Fruit fly (Drosophila melanogaster) whole organism, embryonic: ENCODE measurements around the gene Acsx3.

Experiments
- Atf3 ChIP-seq: fragments of 200-800 bp; sonication (Bioruptor generic); optimal IDR thresholded peaks from 3 replicates; lab custom pipeline; 2016; ENCODE audit warnings: missing biosample characterization, missing genetic modification characterization
- CG10274 ChIP-seq: fragments of 200-800 bp; sonication (Bioruptor generic); optimal IDR thresholded peaks from 3 replicates; lab custom pipeline; 2017; ENCODE audit warnings: missing biosample characterization, mild to moderate bottlenecking, missing genetic modification characterization
- CG11504 ChIP-seq: fragments of 200-800 bp; sonication (Bioruptor generic); optimal IDR thresholded peaks from 3 replicates; lab custom pipeline; 2019; ENCODE audit warnings: missing biosample characterization, mild to moderate bottlenecking, missing genetic modification characterization, moderate library complexity
- CG12104 ChIP-seq: fragments of 200-800 bp; sonication (Bioruptor generic); optimal IDR thresholded peaks from 3 replicates; lab custom pipeline; 2016; ENCODE audit warnings: missing biosample characterization, missing genetic modification characterization
- CG12659 ChIP-seq: fragments of 200-800 bp; sonication (Bioruptor generic); optimal IDR thresholded peaks from 3 replicates; lab custom pipeline; 2017; ENCODE audit warnings: mild to moderate bottlenecking, missing biosample characterization, missing genetic modification reagents, missing genetic modification characterization
- CG13123 ChIP-seq: fragments of 200-800 bp; sonication (Bioruptor generic); optimal IDR thresholded peaks from 2 replicates; lab custom pipeline; 2016; ENCODE audit warnings: missing biosample characterization, missing genetic modification characterization
- CG15479 ChIP-seq: fragments of 200-800 bp; sonication (Bioruptor generic); optimal IDR thresholded peaks from 3 replicates; lab custom pipeline; 2019; ENCODE audit warnings: missing biosample characterization, mild to moderate bottlenecking, missing genetic modification characterization, moderate library complexity
- CG16813 ChIP-seq: fragments of 200-800 bp; sonication (Bioruptor generic); IDR thresholded peaks from 3 replicates; pipeline ENCODE4 v1.3.6; 2022; ENCODE audit warnings: missing biosample characterization, missing genetic modification characterization; ENCODE audit not compliant: partially characterized antibody
- CG16863 ChIP-seq: fragments of 200-800 bp; sonication (Bioruptor generic); optimal IDR thresholded peaks from 3 replicates; lab custom pipeline; 2016; ENCODE audit warnings: missing biosample characterization, missing genetic modification characterization
- CG2199 ChIP-seq: fragments of 200-800 bp; sonication (Bioruptor generic); IDR thresholded peaks from 3 replicates; pipeline ENCODE4 v1.3.6; 2022; ENCODE audit warnings: missing biosample characterization, missing genetic modification characterization
- CG30431 ChIP-seq: fragments of 200-800 bp; sonication (Bioruptor generic); optimal IDR thresholded peaks from 2 replicates; lab custom pipeline; 2017; ENCODE audit warnings: missing biosample characterization, missing genetic modification characterization
- CG31441 ChIP-seq: fragments of 200-800 bp; sonication (Bioruptor generic); IDR thresholded peaks from 2 replicates; pipeline ENCODE4 v1.3.6; 2022; ENCODE audit warnings: missing biosample characterization, missing genetic modification characterization
- CG4424 ChIP-seq: fragments of 200-800 bp; sonication (Bioruptor generic); optimal IDR thresholded peaks from 3 replicates; lab custom pipeline; 2016; ENCODE audit warnings: missing biosample characterization, missing genetic modification characterization
- CG5953 ChIP-seq: fragments of 200-800 bp; sonication (Bioruptor generic); IDR thresholded peaks from 2 replicates; pipeline ENCODE4 v1.3.6; 2022; ENCODE audit warnings: missing biosample characterization, missing genetic modification characterization
- CG7372 ChIP-seq: fragments of 200-800 bp; sonication (Bioruptor generic); IDR thresholded peaks from 2 replicates; pipeline ENCODE4 v1.3.6; 2022; ENCODE audit warnings: missing biosample characterization, missing genetic modification characterization
- CG8478 ChIP-seq: fragments of >200 bp; optimal IDR thresholded peaks from 2 replicates; lab custom pipeline; 2018
- CTCF ChIP-seq: fragments of 200-800 bp; sonication (Bioruptor generic); optimal IDR thresholded peaks from 2 replicates; lab custom pipeline; 2017; ENCODE audit warnings: missing biosample characterization, mild to moderate bottlenecking, missing genetic modification characterization, moderate library complexity
- CoRest ChIP-seq: fragments of 200-800 bp; sonication (Bioruptor generic); optimal IDR thresholded peaks from 3 replicates; lab custom pipeline; 2018; ENCODE audit warnings: missing biosample characterization, mild to moderate bottlenecking, missing genetic modification characterization, moderate library complexity
- D ChIP-seq, 2 experiments: fragments of 200-800 bp in 1 of 2; fragments of >200 bp in 1 of 2; sonication (Bioruptor generic) in 1 of 2; optimal IDR thresholded peaks; 2 replicates in 1 of 2; 3 replicates in 1 of 2; lab custom pipeline; 2017; ENCODE audit warnings: mild to moderate bottlenecking in 1 of 2, missing biosample characterization in 1 of 2, missing genetic modification characterization in 1 of 2, missing genetic modification reagents in 1 of 2
- D19A ChIP-seq: fragments of 200-800 bp; optimal IDR thresholded peaks from 3 replicates; lab custom pipeline; 2019; ENCODE audit warnings: missing biosample characterization, mild to moderate bottlenecking, missing genetic modification characterization, moderate library complexity
- Fer2 ChIP-seq: fragments of 200-800 bp; sonication (Bioruptor generic); optimal IDR thresholded peaks from 2 replicates; lab custom pipeline; 2018; ENCODE audit warnings: missing biosample characterization, mild to moderate bottlenecking, missing genetic modification characterization, moderate library complexity
- HmgD ChIP-seq: fragments of 200-800 bp; sonication (Bioruptor generic); optimal IDR thresholded peaks from 3 replicates; lab custom pipeline; 2016; ENCODE audit warnings: missing biosample characterization, missing genetic modification characterization
- Hr3 ChIP-seq: fragments of 200-800 bp; sonication (Bioruptor generic); optimal IDR thresholded peaks from 3 replicates; lab custom pipeline; 2016; ENCODE audit warnings: missing biosample characterization, missing genetic modification characterization
- Kr ChIP-seq: fragments of 200-800 bp; sonication (Bioruptor generic); optimal IDR thresholded peaks from 2 replicates; lab custom pipeline; 2017; ENCODE audit warnings: missing biosample characterization, mild to moderate bottlenecking, missing genetic modification characterization
- Optix ChIP-seq: fragments of 200-800 bp; sonication (Bioruptor generic); IDR thresholded peaks from 3 replicates; pipeline ENCODE4 v1.3.6; 2022; ENCODE audit warnings: missing biosample characterization, missing genetic modification characterization
- Sry-δ ChIP-seq: fragments of 200-800 bp; sonication (Bioruptor generic); optimal IDR thresholded peaks from 2 replicates; lab custom pipeline; 2016; ENCODE audit warnings: missing biosample characterization, missing genetic modification characterization
- TFAM ChIP-seq: fragments of 200-800 bp; sonication (Bioruptor generic); optimal IDR thresholded peaks from 2 replicates; lab custom pipeline; 2017; ENCODE audit warnings: missing biosample characterization, missing genetic modification characterization, inconsistent platforms
- Usf ChIP-seq: fragments of 200-800 bp; sonication (Bioruptor generic); optimal IDR thresholded peaks from 2 replicates; lab custom pipeline; 2017; ENCODE audit warnings: missing genotype, missing biosample characterization, missing genetic modification characterization
- ato ChIP-seq: fragments of 200-800 bp; sonication (Bioruptor generic); IDR thresholded peaks from 2 replicates; pipeline ENCODE4 v1.3.6; 2022; ENCODE audit warnings: missing biosample characterization, missing genetic modification characterization; ENCODE audit not compliant: partially characterized antibody
- cad ChIP-seq: fragments of >200 bp; optimal IDR thresholded peaks from 2 replicates; lab custom pipeline; 2017; ENCODE audit warnings: missing biosample characterization, missing genetic modification characterization
- cato ChIP-seq: fragments of 200-800 bp; sonication (Bioruptor generic); optimal IDR thresholded peaks from 2 replicates; lab custom pipeline; 2016; ENCODE audit warnings: missing biosample characterization, missing genetic modification characterization, borderline replicate concordance
- cg ChIP-seq: fragments of 200-800 bp; sonication (Bioruptor generic); optimal IDR thresholded peaks from 3 replicates; lab custom pipeline; 2019; ENCODE audit warnings: missing biosample characterization, mild to moderate bottlenecking, missing genetic modification characterization, moderate library complexity
- chm ChIP-seq: fragments of 200-800 bp; sonication (Bioruptor generic); IDR thresholded peaks from 2 replicates; pipeline ENCODE4 v1.3.6; 2022; ENCODE audit warnings: missing biosample characterization, missing genetic modification characterization
- crp ChIP-seq, 2 experiments: fragments of 200-800 bp; sonication (Bioruptor generic); optimal IDR thresholded peaks; 2 replicates in 1 of 2; 3 replicates in 1 of 2; lab custom pipeline; 2017; ENCODE audit warnings: missing biosample characterization in 2 of 2, missing genetic modification characterization in 2 of 2, mild to moderate bottlenecking in 1 of 2, moderate library complexity in 1 of 2
- grn ChIP-seq: fragments of 200-800 bp; sonication (Bioruptor generic); optimal IDR thresholded peaks from 3 replicates; lab custom pipeline; 2017; ENCODE audit warnings: missing biosample characterization, missing genetic modification characterization
- ken ChIP-seq: fragments of 200-800 bp; sonication (Bioruptor generic); IDR thresholded peaks from 3 replicates; pipeline ENCODE4 v1.3.6; 2022; ENCODE audit warnings: missing biosample characterization, missing genetic modification characterization
- kni ChIP-seq: fragments of 200-800 bp; sonication (Bioruptor generic); optimal IDR thresholded peaks from 3 replicates; lab custom pipeline; 2017; ENCODE audit warnings: mild to moderate bottlenecking, missing biosample characterization, missing genetic modification reagents, missing genetic modification characterization
- nau ChIP-seq: fragments of 200-800 bp; sonication (Bioruptor generic); optimal IDR thresholded peaks from 3 replicates; lab custom pipeline; 2017; ENCODE audit warnings: missing biosample characterization, mild to moderate bottlenecking, missing genetic modification characterization, missing genetic modification reagents
- odd ChIP-seq: fragments of 200-800 bp; sonication (Bioruptor generic); optimal IDR thresholded peaks from 2 replicates; lab custom pipeline; 2017; ENCODE audit warnings: missing biosample characterization, mild to moderate bottlenecking, missing genetic modification characterization
- peb ChIP-seq: fragments of 200-800 bp; sonication (Bioruptor generic); IDR thresholded peaks from 2 replicates; pipeline ENCODE4 v1.3.6; 2022; ENCODE audit warnings: missing biosample characterization, missing genetic modification characterization
- pita ChIP-seq: fragments of 200-800 bp; sonication (Bioruptor generic); optimal IDR thresholded peaks from 2 replicates; lab custom pipeline; 2017; ENCODE audit warnings: missing biosample characterization, mild to moderate bottlenecking, missing genetic modification characterization
- pros ChIP-seq: fragments of 200-800 bp; sonication (Bioruptor generic); optimal IDR thresholded peaks from 3 replicates; lab custom pipeline; 2019; ENCODE audit warnings: missing biosample characterization, mild to moderate bottlenecking, missing genetic modification characterization, moderate library complexity
- slbo ChIP-seq: fragments of 200-800 bp; sonication (Bioruptor generic); IDR thresholded peaks from 2 replicates; pipeline ENCODE4 v1.3.6; 2022; ENCODE audit warnings: missing biosample characterization, missing genetic modification characterization
- tll ChIP-seq, 2 experiments: fragments of 200-800 bp in 1 of 2; fragments of >200 bp in 1 of 2; sonication (Bioruptor generic) in 1 of 2; optimal IDR thresholded peaks; 2 replicates each; lab custom pipeline; 2017 to 2019; ENCODE audit warnings: missing biosample characterization in 2 of 2, missing genetic modification characterization in 2 of 2, mild to moderate bottlenecking in 1 of 2, moderate library complexity in 1 of 2
- twi ChIP-seq: fragments of 200-800 bp; optimal IDR thresholded peaks from 2 replicates; lab custom pipeline; 2019; ENCODE audit warnings: missing biosample characterization, mild to moderate bottlenecking, missing genetic modification characterization, moderate library complexity
- wdn ChIP-seq: fragments of 200-800 bp; sonication (Bioruptor generic); IDR thresholded peaks from 2 replicates; pipeline ENCODE4 v1.3.6; 2022; ENCODE audit warnings: missing biosample characterization, missing genetic modification characterization
- wek ChIP-seq: fragments of 200-800 bp; sonication (Bioruptor generic); optimal IDR thresholded peaks from 3 replicates; lab custom pipeline; 2018; ENCODE audit warnings: missing biosample characterization, mild to moderate bottlenecking, missing genetic modification characterization, moderate library complexity
- z ChIP-seq: fragments of 200-800 bp; sonication (Bioruptor generic); IDR thresholded peaks from 3 replicates; pipeline ENCODE4 v1.3.6; 2022; ENCODE audit warnings: missing biosample characterization, missing genetic modification characterization
- zen ChIP-seq: fragments of 200-800 bp; sonication (Bioruptor generic); optimal IDR thresholded peaks from 3 replicates; lab custom pipeline; 2018; ENCODE audit warnings: missing biosample characterization, mild to moderate bottlenecking, missing genetic modification characterization, moderate library complexity

Acsx3 gene

DNA sequence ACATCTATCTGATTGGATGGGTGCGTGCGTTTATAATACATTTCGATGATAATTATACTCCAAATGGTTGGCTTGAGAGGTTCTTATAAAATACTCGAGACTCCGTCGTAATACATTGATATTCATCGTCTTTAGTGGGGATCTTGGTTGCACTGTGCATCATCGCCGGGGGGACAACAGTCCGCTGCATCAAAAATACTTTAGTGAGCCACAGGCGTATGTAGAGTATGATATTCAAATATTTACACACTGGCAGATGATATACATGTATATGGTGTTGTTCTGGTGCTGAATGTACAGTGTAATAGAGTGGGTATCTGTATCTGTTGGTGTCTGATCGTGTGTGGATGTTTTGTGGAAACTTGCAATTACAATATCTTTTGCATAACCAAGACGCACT is 14.3 kb downstream of the Acsx3 start (continued):
- TF ChIP-seq Hr3 (GFP tag; lab: Kevin White, UChicago) (no peak), CG31441 (no peak), CG5953 (no peak), wek (GFP tag; lab: Kevin White, UChicago) (no peak), CG7372 (no peak), CG8478 (lab: Kevin White, UChicago) (no peak), D19A (tag; lab: Kevin White, UChicago) (peak; percentile 11), chm (GFP tag; lab: Robert Waterston, UW) (no peak), D (optimal IDR thresholded peaks at IDR 0.05; lab: Kevin White, UChicago) (no peak), D (GFP tag; optimal IDR thresholded peaks at IDR 0.05; lab: Kevin White, UChicago) (no peak), CG2199 (GFP tag; lab: Robert Waterston, UW) (peak; percentile 96), cg (GFP tag; lab: Kevin White, UChicago) (peak; percentile 7), CG13123 (GFP tag; lab: Kevin White, UChicago) (no peak), CG16813 (GFP tag; lab: Robert Waterston, UW) (no peak), CoRest (no peak)
- TF ChIP-seq, all 482 proteins: peak for 8

- no peak for TF ChIP-seq pita (GFP tag; lab: Kevin White, UChicago)
- no peak for TF ChIP-seq CG12104 (GFP tag; lab: Kevin White, UChicago)
- no peak for TF ChIP-seq peb (GFP tag; lab: Robert Waterston, UW)
- TF ChIP-seq CTCF (GFP tag; lab: Kevin White, UChicago) = no peak
- peak; percentile 97 for TF ChIP-seq CG4424 (GFP tag; lab: Kevin White, UChicago)
- peak; percentile 26 for TF ChIP-seq CG8478 (lab: Kevin White, UChicago)
These were observed 15.8 kb downstream of the Acsx3 start for dm6 chr3R:19796835-19797234.

DNA sequence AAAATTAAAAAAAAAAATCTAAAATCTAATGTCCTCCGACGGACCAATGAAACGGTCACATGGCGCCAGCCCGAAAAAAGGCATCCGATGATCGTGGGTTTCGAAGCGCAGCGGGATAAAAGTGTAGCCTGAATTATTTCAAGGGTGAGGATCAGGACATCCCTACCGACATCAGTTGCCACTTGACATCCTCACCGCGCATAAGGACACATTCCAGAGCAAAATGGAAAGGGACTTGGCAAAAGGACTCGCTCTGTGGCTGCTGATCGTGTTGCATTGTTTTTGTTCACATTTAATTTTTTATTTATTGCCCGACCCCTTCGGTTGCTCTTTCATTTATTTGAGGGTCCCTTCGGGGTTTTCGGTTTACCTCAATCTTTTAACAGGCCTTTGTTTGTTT is 18.6 kb downstream of the Acsx3 start:
- TF ChIP-seq CG16863 (GFP tag; lab: Kevin White, UChicago) = no peak
- TF ChIP-seq ken = no peak
- TF ChIP-seq CG30431 (GFP tag; lab: Kevin White, UChicago) = no peak
- no peak for TF ChIP-seq Optix (GFP tag; lab: Robert Waterston, UW)
- TF ChIP-seq CG10274 (GFP tag; lab: Kevin White, UChicago) = no peak
- TF ChIP-seq Fer2 (tag; lab: Kevin White, UChicago) = no peak
- no peak for TF ChIP-seq z (GFP tag; lab: Robert Waterston, UW)
- peak; percentile 65 for TF ChIP-seq twi (tag; lab: Kevin White, UChicago)
- peak; percentile 73 for TF ChIP-seq cad (GFP tag; lab: Kevin White, UChicago)
- peak in 1 of 2 experiments; percentile 54 for TF ChIP-seq tll (GFP tag; optimal IDR thresholded peaks at IDR 0.05; lab: Kevin White, UChicago)
- TF ChIP-seq peb (GFP tag; lab: Robert Waterston, UW) = no peak
- TF ChIP-seq Sry-δ (GFP tag; lab: Kevin White, UChicago) = no peak
- no peak for TF ChIP-seq slbo (GFP tag; lab: Robert Waterston, UW)
- peak; percentile 2 for TF ChIP-seq CG15479
- no peak for TF ChIP-seq Usf
- TF ChIP-seq HmgD = no peak
- no peak for TF ChIP-seq ato (GFP tag; lab: Robert Waterston, UW)
- TF ChIP-seq grn = no peak
- no peak for TF ChIP-seq TFAM (GFP tag; lab: Kevin White, UChicago)
- TF ChIP-seq CG11504 = no peak
- no peak for TF ChIP-seq wdn
- peak; percentile 52 for TF ChIP-seq Kr (GFP tag; lab: Kevin White, UChicago)
- TF ChIP-seq pros (GFP tag; lab: Kevin White, UChicago) = peak; percentile 63
- no peak for TF ChIP-seq nau (GFP tag; lab: Kevin White, UChicago)
- TF ChIP-seq crp (GFP tag; optimal IDR thresholded peaks at IDR 0.05; lab: Kevin White, UChicago) = no peak
- no peak for TF ChIP-seq cato (GFP tag; lab: Kevin White, UChicago)
- TF ChIP-seq Atf3 = no peak
- TF ChIP-seq zen = peak; percentile 43
- TF ChIP-seq kni (GFP tag; lab: Kevin White, UChicago) = peak; percentile 31
- TF ChIP-seq CG12659 (GFP tag; lab: Kevin White, UChicago) = no peak
- no peak for TF ChIP-seq odd (GFP tag; lab: Kevin White, UChicago)
